Worm (Caenorhabditis elegans) whole organism, young adult: ENCODE measurements around the gene Y54G2A.10.

ENCODE experiments used
- B0019.2 ChIP-seq: fragments of 200-800 bp; sonication (Bioruptor generic); conservative IDR thresholded peaks from 2 replicates; pipeline ENCODE4 v1.3.6; 2022; ENCODE audit warnings: missing genetic modification reagents, missing genetic modification characterization, missing compliant biosample characterization
- D2030.7 ChIP-seq: fragments of 200-800 bp; sonication (Bioruptor generic); IDR thresholded peaks from 2 replicates; pipeline ENCODE4 v1.3.6; 2022; ENCODE audit warnings: missing genetic modification reagents, missing genetic modification characterization, missing compliant biosample characterization
- F10E7.11 ChIP-seq: sonication (generic microtip); optimal IDR thresholded peaks from 2 replicates; lab custom pipeline; 2017; ENCODE audit warnings: mild to moderate bottlenecking, missing genetic modification characterization, moderate library complexity, missing compliant biosample characterization
- F23B12.7 ChIP-seq: sonication (generic microtip); optimal IDR thresholded peaks from 2 replicates; lab custom pipeline; 2017; ENCODE audit warnings: missing genetic modification characterization, mild to moderate bottlenecking, missing compliant biosample characterization, antibody characterized with exemption, moderate library complexity; ENCODE audit not compliant: insufficient read depth
- F33H1.4 ChIP-seq: fragments of 200-800 bp; sonication (Bioruptor generic); IDR thresholded peaks from 2 replicates; pipeline ENCODE4 v1.3.6; 2022; ENCODE audit warnings: missing genetic modification reagents, missing genetic modification characterization, missing compliant biosample characterization
- F39B2.1 ChIP-seq: fragments of 200-800 bp; sonication (Bioruptor generic); IDR thresholded peaks from 2 replicates; pipeline ENCODE4 v1.3.6; 2022; ENCODE audit warnings: missing genetic modification reagents, missing genetic modification characterization, missing compliant biosample characterization
- F52B5.7 ChIP-seq: sonication (generic microtip); optimal IDR thresholded peaks from 2 replicates; lab custom pipeline; 2016; ENCODE audit warnings: mild to moderate bottlenecking, missing genetic modification characterization, missing compliant biosample characterization
- F57A8.1 ChIP-seq: fragments of 200-800 bp; sonication (Bioruptor generic); optimal IDR thresholded peaks from 2 replicates; lab custom pipeline; 2018; ENCODE audit warnings: mild to moderate bottlenecking, missing genetic modification characterization, moderate library complexity, missing compliant biosample characterization
- K11D2.4 ChIP-seq: fragments of 200-800 bp; sonication (Bioruptor generic); IDR thresholded peaks from 2 replicates; pipeline ENCODE4 v1.3.6; 2022; ENCODE audit warnings: missing genetic modification reagents, missing genetic modification characterization, missing compliant biosample characterization
- Y56A3A.18 ChIP-seq: fragments of 200-800 bp; sonication (Bioruptor generic); IDR thresholded peaks from 2 replicates; pipeline ENCODE4 v1.3.6; 2022; ENCODE audit warnings: missing genetic modification reagents, missing genetic modification characterization, missing compliant biosample characterization
- Y67H2A.10 ChIP-seq: fragments of 200-800 bp; sonication (Bioruptor generic); conservative IDR thresholded peaks from 2 replicates; pipeline ENCODE4 v1.3.6; 2022; ENCODE audit warnings: missing genetic modification reagents, missing genetic modification characterization, missing compliant biosample characterization
- ZK185.1 ChIP-seq: sonication (generic microtip); optimal IDR thresholded peaks from 2 replicates; lab custom pipeline; 2016; ENCODE audit warnings: mild to moderate bottlenecking, missing genetic modification characterization, missing compliant biosample characterization; ENCODE audit not compliant: poor library complexity, severe bottlenecking
- ama-1 ChIP-seq, 3 experiments: fragments of 150-350 bp in 1 of 3; sonication (generic microtip) in 2 of 3; optimal IDR thresholded peaks; 2 replicates each; lab custom pipeline; 2014 to 2018; ENCODE audit warnings: missing biosample characterization in 2 of 3, missing genetic modification characterization in 2 of 3, missing genetic modification reagents in 2 of 3
- aptf-3 ChIP-seq: fragments of 200-800 bp; sonication (Bioruptor generic); IDR thresholded peaks from 2 replicates; pipeline ENCODE4 v1.3.6; 2022; ENCODE audit warnings: missing genetic modification characterization, missing compliant biosample characterization
- attf-3 ChIP-seq: fragments of 200-800 bp; sonication (Bioruptor generic); conservative IDR thresholded peaks from 2 replicates; pipeline ENCODE4 v1.3.6; 2022; ENCODE audit warnings: missing genetic modification reagents, missing genetic modification characterization, missing compliant biosample characterization
- attf-6 ChIP-seq: fragments of 200-800 bp; sonication (Bioruptor generic); IDR thresholded peaks from 2 replicates; pipeline ENCODE4 v1.3.6; 2022; ENCODE audit warnings: missing genetic modification reagents, missing genetic modification characterization, missing compliant biosample characterization
- bed-2 ChIP-seq: fragments of 200-800 bp; sonication (Bioruptor generic); IDR thresholded peaks from 2 replicates; pipeline ENCODE4 v1.3.6; 2022; ENCODE audit warnings: missing genetic modification reagents, missing genetic modification characterization, missing compliant biosample characterization
- cebp-1 ChIP-seq, 2 experiments: fragments of 200-800 bp in 1 of 2; sonication (Bioruptor generic) in 1 of 2; sonication (generic microtip) in 1 of 2; IDR thresholded peaks in 1 of 2; optimal IDR thresholded peaks in 1 of 2; 2 replicates each; pipeline versions ENCODE4 v1.3.6 to Lab custom; 2017 to 2022; ENCODE audit warnings: missing compliant biosample characterization in 2 of 2, missing genetic modification characterization in 2 of 2, mild to moderate bottlenecking in 1 of 2, missing genetic modification reagents in 1 of 2, moderate library complexity in 1 of 2
- cebp-2 ChIP-seq: fragments of 200-800 bp; sonication (Bioruptor generic); IDR thresholded peaks from 2 replicates; pipeline ENCODE4 v1.3.6; 2022; ENCODE audit warnings: missing genetic modification characterization, missing compliant biosample characterization
- ceh-100 ChIP-seq: fragments of 200-800 bp; sonication (Bioruptor generic); IDR thresholded peaks from 2 replicates; pipeline ENCODE4 v1.3.6; 2022; ENCODE audit warnings: missing genetic modification reagents, missing genetic modification characterization, missing compliant biosample characterization
- ceh-27 ChIP-seq: fragments of 200-800 bp; sonication (Bioruptor generic); optimal IDR thresholded peaks from 2 replicates; lab custom pipeline; 2018; ENCODE audit warnings: mild to moderate bottlenecking, missing genetic modification characterization, moderate library complexity, missing compliant biosample characterization
- ceh-91 ChIP-seq: fragments of 200-800 bp; sonication (Bioruptor generic); IDR thresholded peaks from 2 replicates; pipeline ENCODE4 v1.3.6; 2022; ENCODE audit warnings: missing genetic modification reagents, missing genetic modification characterization, missing compliant biosample characterization
- die-1 ChIP-seq: sonication (generic microtip); optimal IDR thresholded peaks from 2 replicates; lab custom pipeline; 2016; ENCODE audit warnings: missing genotype, mild to moderate bottlenecking, missing genetic modification characterization, missing compliant biosample characterization
- dpl-1 ChIP-seq: fragments of 150-350 bp; optimal IDR thresholded peaks from 2 replicates; lab custom pipeline; 2014; ENCODE audit warnings: missing biosample characterization, missing genetic modification reagents, missing genetic modification characterization
- egl-44 ChIP-seq: fragments of 200-800 bp; sonication (Bioruptor generic); IDR thresholded peaks from 2 replicates; pipeline ENCODE4 v1.3.6; 2022; ENCODE audit warnings: missing genetic modification reagents, missing genetic modification characterization, missing compliant biosample characterization
- ets-4 ChIP-seq: fragments of 200-800 bp; sonication (Bioruptor generic); optimal IDR thresholded peaks from 2 replicates; lab custom pipeline; 2018; ENCODE audit warnings: mild to moderate bottlenecking, missing genetic modification characterization, missing compliant biosample characterization
- him-1 ChIP-seq: sonication (generic microtip); optimal IDR thresholded peaks from 2 replicates; lab custom pipeline; 2016; ENCODE audit warnings: missing genotype, missing genetic modification reagents, missing genetic modification characterization, missing compliant biosample characterization
- hlh-26 ChIP-seq: fragments of 200-800 bp; sonication (Bioruptor generic); conservative IDR thresholded peaks from 2 replicates; pipeline ENCODE4 v1.3.6; 2022; ENCODE audit warnings: missing genetic modification reagents, missing genetic modification characterization, missing compliant biosample characterization
- hrde-1 ChIP-seq: sonication (generic microtip); optimal IDR thresholded peaks from 2 replicates; lab custom pipeline; 2016; ENCODE audit warnings: missing genetic modification characterization, mild to moderate bottlenecking, missing compliant biosample characterization, moderate library complexity, missing genotype, missing genetic modification reagents, borderline replicate concordance
- lin-40 ChIP-seq: sonication (generic microtip); optimal IDR thresholded peaks from 2 replicates; lab custom pipeline; 2016; ENCODE audit warnings: missing genetic modification characterization, mild to moderate bottlenecking, missing compliant biosample characterization, missing genotype, missing genetic modification reagents
- madf-10 ChIP-seq: sonication (generic microtip); optimal IDR thresholded peaks from 2 replicates; lab custom pipeline; 2016; ENCODE audit warnings: mild to moderate bottlenecking, missing genetic modification characterization, missing compliant biosample characterization
- madf-3 ChIP-seq: fragments of 200-800 bp; sonication (Bioruptor generic); IDR thresholded peaks from 2 replicates; pipeline ENCODE4 v1.3.6; 2022; ENCODE audit warnings: missing genetic modification reagents, missing genetic modification characterization, missing compliant biosample characterization
- mel-28 ChIP-seq: sonication (generic microtip); optimal IDR thresholded peaks from 2 replicates; lab custom pipeline; 2016; ENCODE audit warnings: borderline replicate concordance, mild to moderate bottlenecking, missing genetic modification characterization, missing compliant biosample characterization
- nfyb-1 ChIP-seq: fragments of 200-800 bp; sonication (Bioruptor generic); IDR thresholded peaks from 2 replicates; pipeline ENCODE4 v1.3.6; 2022; ENCODE audit warnings: missing genetic modification reagents, missing genetic modification characterization, missing compliant biosample characterization
- nhr-27 ChIP-seq: fragments of 200-800 bp; sonication (Bioruptor generic); optimal IDR thresholded peaks from 2 replicates; lab custom pipeline; 2018; ENCODE audit warnings: mild to moderate bottlenecking, missing genetic modification characterization, moderate library complexity, missing compliant biosample characterization
- nhr-90 ChIP-seq: sonication (generic microtip); optimal IDR thresholded peaks from 2 replicates; lab custom pipeline; 2016; ENCODE audit warnings: missing genotype, mild to moderate bottlenecking, missing genetic modification characterization, missing compliant biosample characterization
- pbrm-1 ChIP-seq: fragments of 200-800 bp; sonication (Bioruptor generic); IDR thresholded peaks from 2 replicates; pipeline ENCODE4 v1.3.6; 2022; ENCODE audit warnings: missing genetic modification reagents, missing genetic modification characterization, missing compliant biosample characterization
- rec-8 ChIP-seq, 2 experiments: sonication (generic microtip); optimal IDR thresholded peaks; 2 replicates each; lab custom pipeline; 2016; ENCODE audit warnings: mild to moderate bottlenecking in 2 of 2, missing genetic modification characterization in 2 of 2, missing genetic modification reagents in 2 of 2, missing genotype in 2 of 2, missing biosample characterization in 1 of 2, missing compliant biosample characterization in 1 of 2, moderate library complexity in 1 of 2
- repo-1 ChIP-seq: sonication (generic microtip); optimal IDR thresholded peaks from 2 replicates; lab custom pipeline; 2017; ENCODE audit warnings: mild to moderate bottlenecking, missing genetic modification characterization, missing compliant biosample characterization
- snpc-3.4 ChIP-seq: sonication (generic microtip); optimal IDR thresholded peaks from 2 replicates; lab custom pipeline; 2017; ENCODE audit warnings: missing genetic modification characterization, mild to moderate bottlenecking, missing compliant biosample characterization, antibody characterized with exemption, moderate library complexity, missing genotype, missing genetic modification reagents
- sptf-2 ChIP-seq: fragments of 200-800 bp; sonication (Bioruptor generic); optimal IDR thresholded peaks from 2 replicates; lab custom pipeline; 2018; ENCODE audit warnings: mild to moderate bottlenecking, missing genetic modification characterization, missing compliant biosample characterization
- tbp1 ChIP-seq: fragments of 200-800 bp; sonication (Bioruptor generic); optimal IDR thresholded peaks from 2 replicates; lab custom pipeline; 2018; ENCODE audit warnings: mild to moderate bottlenecking, missing genetic modification characterization, missing compliant biosample characterization
- tbx-9 ChIP-seq: sonication (generic microtip); optimal IDR thresholded peaks from 2 replicates; lab custom pipeline; 2016; ENCODE audit warnings: borderline replicate concordance, missing genetic modification characterization, inconsistent platforms, missing compliant biosample characterization
- ztf-22 ChIP-seq: fragments of 200-800 bp; sonication (Bioruptor generic); optimal IDR thresholded peaks from 2 replicates; lab custom pipeline; 2018; ENCODE audit warnings: mild to moderate bottlenecking, missing genetic modification characterization, moderate library complexity, missing compliant biosample characterization
- ztf-3 ChIP-seq: fragments of 200-800 bp; sonication (Bioruptor generic); optimal IDR thresholded peaks from 2 replicates; lab custom pipeline; 2018; ENCODE audit warnings: mild to moderate bottlenecking, missing genetic modification characterization, missing compliant biosample characterization
- ztf-6 ChIP-seq: fragments of 200-800 bp; sonication (Bioruptor generic); IDR thresholded peaks from 2 replicates; pipeline ENCODE4 v1.3.6; 2022; ENCODE audit warnings: missing genetic modification reagents, missing genetic modification characterization, missing compliant biosample characterization

Y54G2A.10 gene

ce11 chrIV:2808154-2808553 is 8.7 kb downstream of the Y54G2A.10 start (continued):
- TF ChIP-seq ZK185.1: no peak
- TF ChIP-seq nfyb-1 (GFP tag; lab: Robert Waterston, UW): no peak
- no peak for TF ChIP-seq ceh-100 (GFP tag; lab: Robert Waterston, UW)
- no peak for TF ChIP-seq bed-2 (GFP tag; lab: Robert Waterston, UW)
- TF ChIP-seq F10E7.11 (tag; lab: Kevin White, UChicago): no peak
- no peak for TF ChIP-seq madf-10 (tag; lab: Kevin White, UChicago)
- TF ChIP-seq Y67H2A.10: no peak
- peak; percentile 4 for TF ChIP-seq F52B5.7 (tag; lab: Kevin White, UChicago)
- TF ChIP-seq egl-44: peak; percentile 60; the same call in 1 of the 2 replicates
- TF ChIP-seq F39B2.1 (GFP tag; lab: Robert Waterston, UW): no peak
- no peak for TF ChIP-seq ztf-3 (GFP tag; lab: Kevin White, UChicago)
- no peak for TF ChIP-seq snpc-3.4 (tag; lab: Kevin White, UChicago)
- no peak for TF ChIP-seq ama-1 (optimal IDR thresholded peaks at IDR 0.05; lab: Kevin White, UChicago)
- no peak for TF ChIP-seq ama-1 (GFP tag; optimal IDR thresholded peaks at IDR 0.05; lab: Kevin White, UChicago)
- TF ChIP-seq F33H1.4 (GFP tag; lab: Robert Waterston, UW): peak; percentile 35; the same call in 1 of the 2 replicates
- TF ChIP-seq ceh-91 (GFP tag; lab: Robert Waterston, UW): no peak
- no peak for TF ChIP-seq ztf-6 (GFP tag; lab: Robert Waterston, UW)
- TF ChIP-seq rec-8 (tag; optimal IDR thresholded peaks at IDR 0.05; lab: Kevin White, UChicago): no peak
- 0 out of 2 replicates have a peak, but pooled peaks have one; percentile 27 for TF ChIP-seq pbrm-1 (GFP tag; lab: Robert Waterston, UW)
- 0 out of 2 replicates have a peak, but pooled peaks have one; percentile 8 for TF ChIP-seq B0019.2
- TF ChIP-seq D2030.7 (GFP tag; lab: Robert Waterston, UW): peak; percentile 62
- no peak for TF ChIP-seq lin-40
- TF ChIP-seq him-1 (tag; lab: Kevin White, UChicago): no peak
- TF ChIP-seq attf-6 (GFP tag; lab: Robert Waterston, UW): 0 out of 2 replicates have a peak, but pooled peaks have one; percentile 30
- no peak for TF ChIP-seq nhr-27
- TF ChIP-seq Y56A3A.18: 0 out of 2 replicates have a peak, but pooled peaks have one; percentile 29
- no peak for TF ChIP-seq ceh-27 (GFP tag; lab: Kevin White, UChicago)
- no peak for TF ChIP-seq dpl-1 (GFP tag; lab: Kevin White, UChicago)
- peak; percentile 89 for TF ChIP-seq tbp1 (GFP tag; lab: Kevin White, UChicago)
- TF ChIP-seq nhr-90 (tag; lab: Kevin White, UChicago): peak; percentile 24
- no peak for TF ChIP-seq ztf-22
- 0 out of 2 replicates have a peak, but pooled peaks have one; percentile 26 for TF ChIP-seq attf-3 (GFP tag; lab: Robert Waterston, UW)
- no peak for TF ChIP-seq mel-28
- TF ChIP-seq repo-1 (tag; lab: Kevin White, UChicago): no peak
- no peak for TF ChIP-seq F23B12.7
- no peak for TF ChIP-seq hlh-26 (GFP tag; lab: Robert Waterston, UW)
- no peak for TF ChIP-seq die-1
- TF ChIP-seq sptf-2 (GFP tag; lab: Kevin White, UChicago): no peak
- no peak for TF ChIP-seq madf-3 (GFP tag; lab: Robert Waterston, UW)
- no peak for TF ChIP-seq K11D2.4 (GFP tag; lab: Robert Waterston, UW)
- TF ChIP-seq hrde-1 (tag; lab: Kevin White, UChicago): no peak
- no peak for TF ChIP-seq F57A8.1 (GFP tag; lab: Kevin White, UChicago)
- TF ChIP-seq aptf-3 (GFP tag; lab: Robert Waterston, UW): no peak
- TF ChIP-seq ets-4: no peak
- no peak for TF ChIP-seq cebp-1 (GFP tag; IDR thresholded peaks at IDR 0.05; lab: Robert Waterston, UW)
- TF ChIP-seq cebp-1 (tag; optimal IDR thresholded peaks at IDR 0.05; lab: Kevin White, UChicago): no peak
- TF ChIP-seq tbx-9 (tag; lab: Kevin White, UChicago): no peak
- peak; percentile 33; the same call in 1 of the 2 replicates for TF ChIP-seq cebp-2
